Worm (Caenorhabditis elegans): ENCODE measurements around the gene try-9.

DNA sequence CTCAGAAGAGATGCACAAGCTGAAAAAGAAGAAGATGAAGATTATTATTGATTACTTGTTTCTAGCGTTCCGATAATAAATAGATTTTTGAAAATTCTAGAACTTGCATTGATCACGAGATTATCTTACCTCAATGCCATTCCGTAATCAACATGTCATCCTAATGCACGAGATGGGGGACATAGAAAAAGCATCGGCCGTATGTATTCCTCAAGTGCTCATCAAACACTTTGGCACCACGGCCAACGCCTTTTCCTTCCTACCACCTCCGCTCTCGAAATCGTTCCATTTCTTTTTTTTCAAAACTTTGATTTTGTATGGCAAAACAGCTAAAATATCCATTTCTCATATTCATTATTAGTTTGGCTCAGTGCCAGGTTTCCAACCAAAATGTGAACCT, 9.3 kb upstream of the try-9 start, which contains the start of gene lat-2:
- TF ChIP-seq fos-1 (tag; optimal IDR thresholded peaks at IDR 0.05): no peak
- TF ChIP-seq ztf-4 (tag; optimal IDR thresholded peaks at IDR 0.05): no peak
- TF ChIP-seq nhr-23 (tag; optimal IDR thresholded peaks at IDR 0.05): no peak
- no peak for TF ChIP-seq ztf-11 (tag; optimal IDR thresholded peaks at IDR 0.05)
- no peak for TF ChIP-seq nhr-129 (tag; optimal IDR thresholded peaks at IDR 0.05)
- no peak for TF ChIP-seq lin-11 (tag; optimal IDR thresholded peaks at IDR 0.05)
- TF ChIP-seq snpc-4 (tag; optimal IDR thresholded peaks at IDR 0.05): no peak
- TF ChIP-seq nhr-6 (tag; optimal IDR thresholded peaks at IDR 0.05): no peak
- no peak for TF ChIP-seq ZK546.5 (tag; optimal IDR thresholded peaks at IDR 0.05)
- TF ChIP-seq ceh-82 (tag; optimal IDR thresholded peaks at IDR 0.05): no peak
- no peak for TF ChIP-seq skn-1 (tag; optimal IDR thresholded peaks at IDR 0.05)
- TF ChIP-seq blmp-1 (tag; optimal IDR thresholded peaks at IDR 0.05; ENCODE audit: insufficient read depth): no peak
- no peak for TF ChIP-seq unc-62 (GFP tag; optimal IDR thresholded peaks at IDR 0.05)
- no peak for TF ChIP-seq elt-3 (tag; optimal IDR thresholded peaks at IDR 0.05)

All from whole organism, L2 larva.